Worm (Caenorhabditis elegans): Measurements from ENCODE around the gene Y53F4B.24.

The Y53F4B.24 gene

ce11 chrII:15165681-15166235 lies 31.5 kb upstream of the Y53F4B.24 start, which contains the start of gene gst-27:
gst-27 (minus strand) TSS chrII:15165731.
- TF ChIP-seq hlh-11 (tag; optimal IDR thresholded peaks at IDR 0.05) (peak; percentile 82), vab-7 (GFP tag; IDR thresholded peaks at IDR 0.05) (peak; percentile 95), nhr-6 (tag; optimal IDR thresholded peaks at IDR 0.05) (peak; percentile 40), arid-1 (GFP tag; conservative IDR thresholded peaks at IDR 0.05) (peak; percentile 71), ceh-32 (tag; optimal IDR thresholded peaks at IDR 0.05; ENCODE audit: poor library complexity) (peak; percentile 34), nhr-77 (tag; optimal IDR thresholded peaks at IDR 0.05) (peak; percentile 93), snpc-4 (tag; optimal IDR thresholded peaks at IDR 0.05) (peak; percentile 10), skn-1 (tag; optimal IDR thresholded peaks at IDR 0.05) (no peak), lim-7 (GFP tag; IDR thresholded peaks at IDR 0.05) (peak; percentile 92), ctbp-1 (GFP tag; IDR thresholded peaks at IDR 0.05) (peak; percentile 85), jun-1 (tag; optimal IDR thresholded peaks at IDR 0.05) (peak; percentile 68), fkh-10 (GFP tag; optimal IDR thresholded peaks at IDR 0.05) (peak; percentile 54), ztf-7 (tag; optimal IDR thresholded peaks at IDR 0.05) (peak; percentile 69), nhr-42 (GFP tag; IDR thresholded peaks at IDR 0.05) (peak; percentile 92), lsy-2 (tag; optimal IDR thresholded peaks at IDR 0.05) (no peak), hmg-1.1 (GFP tag; IDR thresholded peaks at IDR 0.05) (peak; percentile 90), ceh-62 (tag; optimal IDR thresholded peaks at IDR 0.05) (no peak), nhr-76 (tag; optimal IDR thresholded peaks at IDR 0.05) (no peak), mxl-2 (GFP tag; conservative IDR thresholded peaks at IDR 0.05) (0 out of 2 replicates have a peak, but pooled peaks have one; percentile 42), nhr-102 (tag; optimal IDR thresholded peaks at IDR 0.05) (peak; percentile 73), egl-27 (tag; optimal IDR thresholded peaks at IDR 0.05) (no peak), unc-39 (tag; optimal IDR thresholded peaks at IDR 0.05) (no peak), madf-5 (GFP tag; IDR thresholded peaks at IDR 0.05) (peak; percentile 43 to 93; a peak in 2 of 4 replicates), unc-62 (GFP tag; optimal IDR thresholded peaks at IDR 0.05 in 1 of 2) (peak in 1 of 2 experiments; percentile 100), unc-62 (tag; optimal IDR thresholded peaks at IDR 0.05) (no peak), daf-8 (GFP tag; IDR thresholded peaks at IDR 0.05) (0 out of 2 replicates have a peak, but pooled peaks have one; percentile 56), zfp-3 (GFP tag; conservative IDR thresholded peaks at IDR 0.05) (peak; percentile 41; the same call in 1 of the 2 replicates), ceh-82 (tag; optimal IDR thresholded peaks at IDR 0.05) (no peak), daf-16 (GFP tag; optimal IDR thresholded peaks at IDR 0.05) (peak; percentile 70 to 90), daf-16 (tag; optimal IDR thresholded peaks at IDR 0.05) (peak; percentile 91), nhr-25 (tag; optimal IDR thresholded peaks at IDR 0.05; ENCODE audit: borderline replicate concordance, insufficient read depth) (peak; percentile 43), zfp-2 (tag; optimal IDR thresholded peaks at IDR 0.05) (peak; percentile 46), cey-2 (tag; optimal IDR thresholded peaks at IDR 0.05; ENCODE audit: borderline replicate concordance, insufficient read depth) (no peak), T26A8.4 (GFP tag; IDR thresholded peaks at IDR 0.05) (peak; percentile 85), pha-4 (GFP tag; IDR thresholded peaks at IDR 0.05) (peak; percentile 91), pha-4 (tag; optimal IDR thresholded peaks at IDR 0.05) (no peak), dmd-6 (GFP tag; IDR thresholded peaks at IDR 0.05) (peak; percentile 84), dmd-9 (GFP tag; IDR thresholded peaks at IDR 0.05) (peak; percentile 78), F37D6.2 (tag; optimal IDR thresholded peaks at IDR 0.05) (peak; percentile 73), snpc-1.2 (GFP tag; IDR thresholded peaks at IDR 0.05) (peak; percentile 88), spr-3 (GFP tag; optimal IDR thresholded peaks at IDR 0.05) (peak; percentile 80), F49E8.2 (tag; optimal IDR thresholded peaks at IDR 0.05; ENCODE audit: borderline replicate concordance) (peak; percentile 72), ceh-44 (GFP tag; IDR thresholded peaks at IDR 0.05) (peak; percentile 60; the same call in 1 of the 2 replicates), pqm-1 (tag; optimal IDR thresholded peaks at IDR 0.05) (peak; percentile 22), spr-1 (tag; optimal IDR thresholded peaks at IDR 0.05) (peak; percentile 78), ceh-20 (GFP tag; IDR thresholded peaks at IDR 0.05) (peak; percentile 76), F26F4.8 (GFP tag; conservative IDR thresholded peaks at IDR 0.05) (peak; percentile 85), lin-1 (GFP tag; IDR thresholded peaks at IDR 0.05) (peak; percentile 83), rbr-2 (tag; optimal IDR thresholded peaks at IDR 0.05) (peak; percentile 77), mdt-29 (GFP tag; IDR thresholded peaks at IDR 0.05) (peak; percentile 83)

Measured in whole organism, L4 larva.